Worm (Caenorhabditis elegans): ENCODE measurements around the gene cest-24.

cest-24 gene

DNA sequence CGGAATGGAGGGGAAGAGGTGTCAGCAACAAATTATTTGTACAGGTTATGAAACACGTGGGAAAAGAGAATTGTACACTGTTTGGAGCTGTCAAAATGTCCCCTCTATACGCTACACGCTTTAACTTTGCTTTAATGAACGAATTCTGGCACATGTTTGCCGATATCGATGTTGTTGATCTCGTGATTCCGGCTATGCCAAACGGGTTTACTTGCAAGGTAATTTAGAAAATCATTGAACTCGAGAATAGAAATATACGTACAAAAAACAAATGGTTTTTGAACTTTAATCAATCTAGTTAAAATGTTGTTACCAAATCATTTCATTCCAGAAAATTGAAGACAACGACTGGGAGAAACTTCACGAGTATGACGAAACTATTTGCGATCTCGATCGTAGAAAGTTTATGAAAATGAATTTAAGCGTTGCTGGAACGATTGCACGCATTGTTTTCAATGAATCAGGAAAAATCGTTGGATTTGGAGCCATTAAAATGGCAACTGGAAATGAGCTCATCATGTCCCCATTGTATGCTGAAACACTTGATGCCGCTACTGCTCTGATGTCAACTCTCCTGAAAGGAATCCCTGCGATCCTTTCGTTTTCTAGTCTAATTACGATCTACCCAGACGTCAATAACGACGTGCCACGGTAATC, 39.4 kb upstream of the cest-24 start:
- TF ChIP-seq jun-1 (tag; optimal IDR thresholded peaks at IDR 0.05) (peak; percentile 20), ceh-9 (tag; optimal IDR thresholded peaks at IDR 0.05) (no peak), hmg-11 (tag; optimal IDR thresholded peaks at IDR 0.05) (no peak), elt-1 (tag; optimal IDR thresholded peaks at IDR 0.05) (no peak), egl-27 (tag; optimal IDR thresholded peaks at IDR 0.05) (no peak), nhr-25 (tag; optimal IDR thresholded peaks at IDR 0.05) (peak; percentile 41), nhr-28 (tag; optimal IDR thresholded peaks at IDR 0.05) (no peak), daf-12 (tag; optimal IDR thresholded peaks at IDR 0.05) (no peak), fkh-10 (GFP tag; optimal IDR thresholded peaks at IDR 0.05) (no peak), lin-39 (tag; optimal IDR thresholded peaks at IDR 0.05) (no peak), aly-2 (tag; optimal IDR thresholded peaks at IDR 0.05) (no peak), nhr-12 (tag; optimal IDR thresholded peaks at IDR 0.05) (no peak), tbx-2 (tag; optimal IDR thresholded peaks at IDR 0.05) (no peak), fkh-2 (tag; optimal IDR thresholded peaks at IDR 0.05) (no peak), skn-1 (tag; optimal IDR thresholded peaks at IDR 0.05) (no peak), mdl-1 (tag; optimal IDR thresholded peaks at IDR 0.05) (no peak), sea-2 (GFP tag; optimal IDR thresholded peaks at IDR 0.05) (no peak), nhr-237 (tag; optimal IDR thresholded peaks at IDR 0.05) (no peak), nhr-67 (tag; optimal IDR thresholded peaks at IDR 0.05) (no peak), ama-1 (optimal IDR thresholded peaks at IDR 0.05) (peak; percentile 2), zag-1 (tag; optimal IDR thresholded peaks at IDR 0.05) (no peak), snpc-4 (tag; optimal IDR thresholded peaks at IDR 0.05) (no peak), nhr-43 (tag; optimal IDR thresholded peaks at IDR 0.05; ENCODE audit: poor library complexity, severe bottlenecking) (peak; percentile 21), lsy-12 (tag; optimal IDR thresholded peaks at IDR 0.05) (no peak)

DNA sequence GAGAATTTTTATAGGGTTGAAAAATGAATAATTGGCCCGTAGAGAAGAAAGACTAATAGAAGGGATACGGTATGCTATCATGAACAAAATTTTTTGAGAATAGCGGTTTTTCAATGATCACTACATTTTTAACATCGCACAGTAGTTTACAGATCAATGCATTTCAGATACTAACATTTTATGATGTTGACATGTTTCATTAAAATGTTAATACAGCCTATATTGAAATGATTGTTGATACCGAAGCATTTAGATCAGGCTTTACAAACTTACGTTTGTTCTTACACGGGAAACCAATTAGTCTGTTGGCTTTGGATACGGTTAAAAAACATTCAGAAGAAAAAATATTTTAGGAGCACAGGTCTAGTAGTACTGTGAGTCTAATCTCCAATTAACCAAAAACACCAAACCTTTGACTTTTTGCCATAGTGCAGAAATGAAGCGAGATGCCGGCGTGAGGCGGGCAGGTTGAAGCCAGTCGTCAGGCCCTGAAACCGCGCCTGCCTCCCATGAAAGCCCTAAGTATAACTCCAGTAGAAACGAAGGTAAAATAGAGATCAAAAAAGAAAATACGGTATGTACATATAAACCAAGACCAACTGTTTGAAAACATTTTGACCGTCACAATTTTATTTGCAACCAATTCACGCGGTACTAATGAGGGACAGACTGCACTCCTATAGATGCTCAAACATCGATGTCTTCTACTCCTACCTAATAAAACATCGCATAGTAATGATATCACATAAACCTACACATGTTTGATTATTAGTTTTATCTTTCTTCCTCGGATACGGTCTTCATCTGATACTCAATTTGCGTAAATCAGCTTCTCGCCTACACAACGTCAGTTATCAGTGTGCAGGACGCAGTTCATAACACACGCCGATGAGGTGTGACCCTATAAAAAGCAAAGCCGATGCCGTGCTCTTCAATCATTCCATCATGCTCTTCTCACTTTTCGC, 38.3 kb upstream of the cest-24 start, which contains the start of gene fil-2:
Gene fil-2, plus strand, starts transcription at position 915 of the 965 bp plus-strand sequence.
- peak; percentile 75 for TF ChIP-seq nhr-43 (tag; optimal IDR thresholded peaks at IDR 0.05; ENCODE audit: poor library complexity, severe bottlenecking)
- no peak for TF ChIP-seq ZK546.5 (tag; optimal IDR thresholded peaks at IDR 0.05)
- TF ChIP-seq fos-1 (tag; optimal IDR thresholded peaks at IDR 0.05) = no peak
- peak; percentile 46 for TF ChIP-seq nhr-28 (tag; optimal IDR thresholded peaks at IDR 0.05)
- no peak for TF ChIP-seq pha-4 (tag; optimal IDR thresholded peaks at IDR 0.05)
- peak; percentile 6 for TF ChIP-seq pqm-1 (tag; optimal IDR thresholded peaks at IDR 0.05)
- peak; percentile 6 for TF ChIP-seq lsy-12 (tag; optimal IDR thresholded peaks at IDR 0.05)
- no peak for TF ChIP-seq unc-62 (GFP tag; optimal IDR thresholded peaks at IDR 0.05)
- no peak for TF ChIP-seq eor-1 (tag; optimal IDR thresholded peaks at IDR 0.05)
- no peak for TF ChIP-seq ceh-82 (tag; optimal IDR thresholded peaks at IDR 0.05)
- no peak for TF ChIP-seq ceh-9 (tag; optimal IDR thresholded peaks at IDR 0.05)
- TF ChIP-seq elt-2 (tag; optimal IDR thresholded peaks at IDR 0.05) = peak; percentile 51

DNA sequence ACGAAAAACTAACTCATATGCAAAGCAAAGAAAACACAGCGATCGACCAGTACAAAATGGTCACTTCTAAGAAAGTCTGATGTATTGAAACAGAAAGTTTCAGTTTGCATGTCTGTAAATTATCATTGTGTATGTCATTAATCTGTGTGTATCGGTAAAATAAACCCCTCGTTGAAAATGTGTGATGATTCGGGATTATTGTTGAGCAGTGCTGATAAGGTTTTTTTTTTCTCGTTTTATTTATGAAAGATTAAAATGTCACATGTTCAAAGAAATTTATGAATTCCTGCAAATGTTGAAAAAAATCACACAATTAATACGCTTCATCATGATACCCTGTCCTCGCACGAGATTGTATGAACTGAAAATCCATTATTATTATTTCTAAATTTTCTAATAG, 36.7 kb upstream of the cest-24 start:
- TF ChIP-seq pqm-1 (tag; optimal IDR thresholded peaks at IDR 0.05) (peak; percentile 77), tbx-2 (tag; optimal IDR thresholded peaks at IDR 0.05) (no peak), pha-4 (tag; optimal IDR thresholded peaks at IDR 0.05) (no peak), snpc-4 (tag; optimal IDR thresholded peaks at IDR 0.05) (no peak), ceh-28 (tag; optimal IDR thresholded peaks at IDR 0.05) (no peak), fkh-2 (tag; optimal IDR thresholded peaks at IDR 0.05) (no peak), elt-2 (tag; optimal IDR thresholded peaks at IDR 0.05) (peak; percentile 64), nhr-12 (tag; optimal IDR thresholded peaks at IDR 0.05) (no peak), sea-2 (GFP tag; optimal IDR thresholded peaks at IDR 0.05) (no peak), egl-27 (tag; optimal IDR thresholded peaks at IDR 0.05) (no peak), daf-12 (tag; optimal IDR thresholded peaks at IDR 0.05) (no peak), zag-1 (tag; optimal IDR thresholded peaks at IDR 0.05) (no peak), nhr-67 (tag; optimal IDR thresholded peaks at IDR 0.05) (no peak), skn-1 (tag; optimal IDR thresholded peaks at IDR 0.05) (no peak), ztf-4 (tag; optimal IDR thresholded peaks at IDR 0.05) (no peak)

DNA sequence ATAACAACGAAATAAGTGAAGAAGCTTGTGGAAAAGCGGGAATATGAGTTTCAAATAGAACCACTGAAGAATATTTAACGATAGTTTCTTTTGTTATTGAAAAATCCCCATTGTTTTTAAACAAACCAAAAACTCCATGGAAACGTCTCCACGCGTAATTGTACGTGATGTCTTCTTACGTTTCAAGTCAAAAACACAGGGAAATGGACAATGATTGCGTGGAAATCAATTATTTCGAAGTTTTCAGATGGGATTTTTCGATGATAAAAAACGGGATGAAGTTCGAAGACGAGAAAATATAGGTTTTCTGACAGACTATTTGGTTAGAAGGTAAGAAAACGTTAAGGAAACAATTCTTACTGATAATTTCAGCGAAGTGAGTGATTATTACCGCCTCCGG, 35.6 kb upstream of the cest-24 start, which contains the start of the genes K12B6.4 and spe-49:
Gene K12B6.4, minus strand, starts transcription at position 101 of the 400 bp plus-strand sequence.
Gene spe-49, plus strand, starts transcription at position 185 of the 400 bp plus-strand sequence.
- TF ChIP-seq fkh-10 (GFP tag; optimal IDR thresholded peaks at IDR 0.05) = no peak
- TF ChIP-seq egl-5 (tag; optimal IDR thresholded peaks at IDR 0.05) = no peak
- no peak for TF ChIP-seq mdl-1 (tag; optimal IDR thresholded peaks at IDR 0.05)
- TF ChIP-seq nhr-25 (tag; optimal IDR thresholded peaks at IDR 0.05) = no peak
- TF ChIP-seq unc-39 (tag; optimal IDR thresholded peaks at IDR 0.05) = no peak
- TF ChIP-seq ztf-11 (tag; optimal IDR thresholded peaks at IDR 0.05) = no peak
